Fruit fly (Drosophila melanogaster): Measurements from ENCODE around the gene baz.

DNA sequence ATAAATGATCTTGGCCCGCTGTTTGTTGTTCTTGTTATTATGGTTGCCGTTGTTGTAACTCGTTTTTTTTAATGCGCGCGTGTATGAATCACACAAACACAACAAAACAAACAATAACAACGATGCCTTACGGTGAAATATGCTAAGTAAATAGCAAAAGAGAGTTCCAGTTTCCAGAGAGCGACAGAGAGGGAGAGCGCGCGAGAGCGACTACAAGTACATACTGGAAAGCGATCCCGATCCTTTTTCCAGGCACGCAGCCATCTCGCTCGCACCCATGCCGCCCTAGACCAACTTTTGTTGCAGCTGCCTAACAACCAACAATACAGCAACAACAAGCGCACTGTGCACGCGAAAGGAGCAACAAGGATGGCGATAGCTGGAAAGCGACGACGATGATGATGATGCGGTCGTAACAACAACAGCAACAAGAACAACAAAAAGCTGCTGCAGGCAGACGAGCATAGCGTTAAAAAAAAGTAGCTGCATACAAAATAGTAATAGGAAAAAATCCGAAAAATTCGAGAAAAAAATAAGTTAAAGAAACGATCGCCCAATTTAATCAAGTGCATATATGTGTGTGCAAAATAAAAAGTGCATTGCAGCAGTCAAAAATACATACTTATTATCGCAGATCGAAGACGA is 712 bp downstream of the baz start:
- TF ChIP-seq pad (GFP tag; optimal IDR thresholded peaks at IDR 0.05), result no peak
- TF ChIP-seq toe (GFP tag; optimal IDR thresholded peaks at IDR 0.05), result no peak
- no peak for TF ChIP-seq Crg-1 (GFP tag; optimal IDR thresholded peaks at IDR 0.05)
- no peak for TF ChIP-seq tj (GFP tag; optimal IDR thresholded peaks at IDR 0.05)
- no peak for TF ChIP-seq cnc (optimal IDR thresholded peaks at IDR 0.05)
- no peak for TF ChIP-seq bab1 (GFP tag; optimal IDR thresholded peaks at IDR 0.05)
- no peak for TF ChIP-seq CG7045 (GFP tag; optimal IDR thresholded peaks at IDR 0.05)
- TF ChIP-seq kay (GFP tag; ENCODE audit: borderline replicate concordance), result no peak
- TF ChIP-seq CG5204 (GFP tag; optimal IDR thresholded peaks at IDR 0.05), result no peak

Data from whole organism, adult.